Fruit fly (Drosophila melanogaster) whole organism, embryonic: ENCODE measurements around the gene Cyp4ac2.

ENCODE experiments used
- B-H1 ChIP-seq: fragments of 200-800 bp; sonication (Bioruptor generic); IDR thresholded peaks from 3 replicates; pipeline ENCODE4 v1.3.6; 2022; ENCODE audit warnings: missing biosample characterization, missing genetic modification characterization
- CG10267 ChIP-seq: fragments of 200-800 bp; sonication (Bioruptor generic); optimal IDR thresholded peaks from 2 replicates; lab custom pipeline; 2018; ENCODE audit warnings: missing biosample characterization, mild to moderate bottlenecking, missing genetic modification characterization, moderate library complexity
- CG10366 ChIP-seq: fragments of 200-800 bp; sonication (Bioruptor generic); IDR thresholded peaks from 2 replicates; pipeline ENCODE4 v1.3.6; 2022; ENCODE audit warnings: missing biosample characterization, missing genetic modification characterization
- CG10543 ChIP-seq: fragments of 200-800 bp; sonication (Bioruptor generic); optimal IDR thresholded peaks from 3 replicates; lab custom pipeline; 2017; ENCODE audit warnings: missing biosample characterization, mild to moderate bottlenecking, missing genetic modification characterization, moderate library complexity
- CG10654 ChIP-seq: fragments of 200-800 bp; sonication (Bioruptor generic); optimal IDR thresholded peaks from 2 replicates; lab custom pipeline; 2016; ENCODE audit warnings: missing biosample characterization, missing genetic modification characterization
- CG10979 ChIP-seq: fragments of 200-800 bp; sonication (Bioruptor generic); optimal IDR thresholded peaks from 2 replicates; lab custom pipeline; 2018; ENCODE audit warnings: missing biosample characterization, mild to moderate bottlenecking, missing genetic modification characterization, moderate library complexity
- CG11696 ChIP-seq: fragments of 200-800 bp; sonication (Bioruptor generic); IDR thresholded peaks from 2 replicates; pipeline ENCODE4 v1.3.6; 2022; ENCODE audit warnings: missing biosample characterization, missing genetic modification characterization
- CG12299 ChIP-seq: fragments of 200-800 bp; sonication (Bioruptor generic); optimal IDR thresholded peaks from 2 replicates; lab custom pipeline; 2018; ENCODE audit warnings: missing biosample characterization, mild to moderate bottlenecking, missing genetic modification characterization
- CG12744 ChIP-seq: fragments of 200-800 bp; sonication (Bioruptor generic); optimal IDR thresholded peaks from 2 replicates; lab custom pipeline; 2016; ENCODE audit warnings: missing biosample characterization, missing genetic modification characterization
- CG14014 ChIP-seq: fragments of 200-800 bp; sonication (Bioruptor generic); IDR thresholded peaks from 2 replicates; pipeline ENCODE4 v1.3.6; 2022; ENCODE audit warnings: missing biosample characterization, missing genetic modification characterization
- CG15269 ChIP-seq: fragments of 200-800 bp; sonication (Bioruptor generic); optimal IDR thresholded peaks from 2 replicates; lab custom pipeline; 2018; ENCODE audit warnings: missing biosample characterization, mild to moderate bottlenecking, missing genetic modification characterization, moderate library complexity
- CG1602 ChIP-seq: fragments of 200-800 bp; sonication (Bioruptor generic); optimal IDR thresholded peaks from 3 replicates; lab custom pipeline; 2016; ENCODE audit warnings: missing biosample characterization, missing genetic modification characterization
- CG1603 ChIP-seq: fragments of 200-800 bp; sonication (Bioruptor generic); optimal IDR thresholded peaks from 2 replicates; lab custom pipeline; 2019; ENCODE audit warnings: missing biosample characterization, mild to moderate bottlenecking, missing genetic modification characterization, moderate library complexity
- CG1832 ChIP-seq: fragments of 200-800 bp; sonication (Bioruptor generic); optimal IDR thresholded peaks from 2 replicates; lab custom pipeline; 2017; ENCODE audit warnings: missing biosample characterization, mild to moderate bottlenecking, missing genetic modification characterization, inconsistent platforms
- CG2889 ChIP-seq: fragments of 200-800 bp; sonication (Bioruptor generic); IDR thresholded peaks from 3 replicates; pipeline ENCODE4 v1.3.6; 2022; ENCODE audit warnings: missing biosample characterization, missing genetic modification characterization
- CG3163 ChIP-seq: fragments of 200-800 bp; sonication (Bioruptor generic); optimal IDR thresholded peaks from 3 replicates; lab custom pipeline; 2016; ENCODE audit warnings: missing biosample characterization, missing genetic modification characterization
- CG32532 ChIP-seq: fragments of 200-800 bp; sonication (Bioruptor generic); IDR thresholded peaks from 2 replicates; pipeline ENCODE4 v1.3.6; 2022; ENCODE audit warnings: missing biosample characterization, missing genetic modification characterization
- CG33213 ChIP-seq: fragments of 200-800 bp; sonication (Bioruptor generic); optimal IDR thresholded peaks from 3 replicates; lab custom pipeline; 2016; ENCODE audit warnings: missing biosample characterization, missing genetic modification characterization
- CG42726 ChIP-seq: fragments of 200-800 bp; sonication (Bioruptor generic); IDR thresholded peaks from 2 replicates; pipeline ENCODE4 v1.3.6; 2022; ENCODE audit warnings: missing biosample characterization, missing genetic modification characterization; ENCODE audit not compliant: partially characterized antibody
- CG4424 ChIP-seq: fragments of 200-800 bp; sonication (Bioruptor generic); optimal IDR thresholded peaks from 3 replicates; lab custom pipeline; 2016; ENCODE audit warnings: missing biosample characterization, missing genetic modification characterization
- CG6854 ChIP-seq: fragments of 200-800 bp; sonication (Bioruptor generic); optimal IDR thresholded peaks from 3 replicates; lab custom pipeline; 2017; ENCODE audit warnings: missing biosample characterization, mild to moderate bottlenecking, missing genetic modification characterization
- CG8281 ChIP-seq: fragments of 200-800 bp; sonication (Bioruptor generic); optimal IDR thresholded peaks from 2 replicates; lab custom pipeline; 2018; ENCODE audit warnings: missing biosample characterization, mild to moderate bottlenecking, missing genetic modification characterization, moderate library complexity
- CG8359 ChIP-seq: fragments of 200-800 bp; sonication (Bioruptor generic); optimal IDR thresholded peaks from 2 replicates; lab custom pipeline; 2017; ENCODE audit warnings: missing biosample characterization, mild to moderate bottlenecking, missing genetic modification characterization, borderline replicate concordance
- CG8388 ChIP-seq: fragments of 200-800 bp; sonication (Bioruptor generic); optimal IDR thresholded peaks from 2 replicates; lab custom pipeline; 2019; ENCODE audit warnings: missing biosample characterization, mild to moderate bottlenecking, missing genetic modification characterization, moderate library complexity
- CG8765 ChIP-seq: fragments of 200-800 bp; sonication (Bioruptor generic); IDR thresholded peaks from 2 replicates; pipeline ENCODE4 v1.3.6; 2022; ENCODE audit warnings: missing biosample characterization, missing genetic modification characterization
- CTCF ChIP-seq: fragments of 200-800 bp; sonication (Bioruptor generic); optimal IDR thresholded peaks from 2 replicates; lab custom pipeline; 2017; ENCODE audit warnings: missing biosample characterization, mild to moderate bottlenecking, missing genetic modification characterization, moderate library complexity
- Dll ChIP-seq: fragments of 200-800 bp; sonication (Bioruptor generic); IDR thresholded peaks from 4 replicates; pipeline ENCODE4 v1.3.6; 2022; ENCODE audit warnings: missing biosample characterization, missing genetic modification characterization; ENCODE audit not compliant: partially characterized antibody
- HmgD ChIP-seq: fragments of 200-800 bp; sonication (Bioruptor generic); optimal IDR thresholded peaks from 3 replicates; lab custom pipeline; 2016; ENCODE audit warnings: missing biosample characterization, missing genetic modification characterization
- Hr3 ChIP-seq: fragments of 200-800 bp; sonication (Bioruptor generic); optimal IDR thresholded peaks from 3 replicates; lab custom pipeline; 2016; ENCODE audit warnings: missing biosample characterization, missing genetic modification characterization
- Meics ChIP-seq: fragments of 200-800 bp; sonication (Bioruptor generic); optimal IDR thresholded peaks from 2 replicates; lab custom pipeline; 2017; ENCODE audit warnings: missing biosample characterization, mild to moderate bottlenecking, missing genetic modification characterization
- Oaz ChIP-seq: fragments of 200-800 bp; sonication (Bioruptor generic); IDR thresholded peaks from 2 replicates; pipeline ENCODE4 v1.3.6; 2022; ENCODE audit warnings: missing biosample characterization, missing genetic modification characterization
- Rx ChIP-seq: fragments of 200-800 bp; sonication (Bioruptor generic); IDR thresholded peaks from 2 replicates; pipeline ENCODE4 v1.3.6; 2022; ENCODE audit warnings: missing biosample characterization, missing genetic modification characterization
- Ssrp ChIP-seq: fragments of 200-800 bp; sonication (Bioruptor generic); optimal IDR thresholded peaks from 2 replicates; lab custom pipeline; 2018; ENCODE audit warnings: missing biosample characterization, mild to moderate bottlenecking, missing genetic modification characterization, moderate library complexity
- Usf ChIP-seq: fragments of 200-800 bp; sonication (Bioruptor generic); optimal IDR thresholded peaks from 2 replicates; lab custom pipeline; 2017; ENCODE audit warnings: missing genotype, missing biosample characterization, missing genetic modification characterization
- al ChIP-seq: fragments of 200-800 bp; sonication (Bioruptor generic); IDR thresholded peaks from 2 replicates; pipeline ENCODE4 v1.3.6; 2022; ENCODE audit warnings: missing biosample characterization, missing genetic modification characterization
- cg ChIP-seq: fragments of 200-800 bp; sonication (Bioruptor generic); optimal IDR thresholded peaks from 3 replicates; lab custom pipeline; 2019; ENCODE audit warnings: missing biosample characterization, mild to moderate bottlenecking, missing genetic modification characterization, moderate library complexity
- chn ChIP-seq: fragments of 200-800 bp; sonication (Bioruptor generic); optimal IDR thresholded peaks from 2 replicates; lab custom pipeline; 2016; ENCODE audit warnings: missing biosample characterization, missing genetic modification characterization
- crc ChIP-seq: fragments of 200-800 bp; sonication (Bioruptor generic); optimal IDR thresholded peaks from 2 replicates; lab custom pipeline; 2016; ENCODE audit warnings: missing biosample characterization, missing genetic modification characterization
- dati ChIP-seq: fragments of 200-800 bp; sonication (Bioruptor generic); IDR thresholded peaks from 2 replicates; pipeline ENCODE4 v1.3.6; 2022; ENCODE audit warnings: missing biosample characterization, missing genetic modification characterization
- fru ChIP-seq: fragments of >200 bp; optimal IDR thresholded peaks from 2 replicates; lab custom pipeline; 2017
- her ChIP-seq: fragments of 200-800 bp; sonication (Bioruptor generic); optimal IDR thresholded peaks from 2 replicates; lab custom pipeline; 2016; ENCODE audit warnings: missing biosample characterization, missing genetic modification characterization
- jigr1 ChIP-seq: fragments of 200-800 bp; sonication (Bioruptor generic); IDR thresholded peaks from 3 replicates; pipeline ENCODE4 v1.3.6; 2022; ENCODE audit warnings: missing biosample characterization, missing genetic modification characterization
- kah ChIP-seq: fragments of 200-800 bp; sonication (Bioruptor generic); optimal IDR thresholded peaks from 2 replicates; lab custom pipeline; 2018; ENCODE audit warnings: missing biosample characterization, mild to moderate bottlenecking, missing genetic modification characterization
- ken ChIP-seq: fragments of 200-800 bp; sonication (Bioruptor generic); IDR thresholded peaks from 3 replicates; pipeline ENCODE4 v1.3.6; 2022; ENCODE audit warnings: missing biosample characterization, missing genetic modification characterization
- nom ChIP-seq: fragments of 200-800 bp; sonication (Bioruptor generic); optimal IDR thresholded peaks from 2 replicates; lab custom pipeline; 2017; ENCODE audit warnings: missing biosample characterization, missing genetic modification characterization, mild to moderate bottlenecking, moderate library complexity, missing genetic modification reagents
- org-1 ChIP-seq: fragments of 200-800 bp; sonication (Bioruptor generic); optimal IDR thresholded peaks from 2 replicates; lab custom pipeline; 2017; ENCODE audit warnings: missing biosample characterization, missing genetic modification characterization
- p53 ChIP-seq: fragments of 200-800 bp; sonication (Bioruptor generic); optimal IDR thresholded peaks from 2 replicates; lab custom pipeline; 2016; ENCODE audit warnings: missing biosample characterization, missing genetic modification characterization
- pnt ChIP-seq: fragments of 200-800 bp; sonication (Bioruptor generic); optimal IDR thresholded peaks from 3 replicates; lab custom pipeline; 2016; ENCODE audit warnings: missing biosample characterization, missing genetic modification characterization
- slou ChIP-seq: fragments of 200-800 bp; sonication (Bioruptor generic); optimal IDR thresholded peaks from 3 replicates; lab custom pipeline; 2016; ENCODE audit warnings: missing biosample characterization, missing genetic modification characterization
- z ChIP-seq: fragments of 200-800 bp; sonication (Bioruptor generic); IDR thresholded peaks from 3 replicates; pipeline ENCODE4 v1.3.6; 2022; ENCODE audit warnings: missing biosample characterization, missing genetic modification characterization
- zfh1 ChIP-seq: fragments of 200-800 bp; sonication (Bioruptor generic); IDR thresholded peaks from 3 replicates; pipeline ENCODE4 v1.3.6; 2022; ENCODE audit warnings: missing biosample characterization, missing genetic modification characterization

Gene Cyp4ac2

DNA sequence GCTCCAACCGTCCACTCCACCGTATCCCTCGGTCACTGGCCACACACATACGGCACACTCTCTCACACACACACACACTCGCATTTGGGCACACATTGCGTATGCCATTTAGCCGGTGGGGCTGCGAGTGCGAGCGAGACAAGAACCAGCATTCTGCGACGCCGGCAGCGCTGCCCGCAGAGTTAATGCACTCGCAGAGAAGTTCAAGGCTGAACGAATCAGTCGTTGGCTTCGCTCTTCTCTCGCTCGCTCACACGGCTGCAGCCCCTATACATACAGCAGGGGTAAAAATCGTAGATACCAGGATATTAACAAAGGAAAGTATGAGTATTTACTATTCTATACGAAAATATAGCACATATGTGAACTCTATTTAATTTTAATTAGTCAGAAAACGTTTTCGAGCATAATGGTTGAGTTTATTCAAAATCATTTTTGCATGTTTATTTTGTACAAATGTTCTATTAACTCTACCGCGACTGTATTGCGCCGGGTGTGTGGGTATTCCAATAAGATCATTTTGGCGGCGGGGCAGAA, 26.9 kb downstream of the Cyp4ac2 start (continued):
- TF ChIP-seq CG4424 (GFP tag; lab: Kevin White, UChicago) (peak; percentile 66), crc (GFP tag; lab: Kevin White, UChicago) (peak; percentile 55), Oaz (GFP tag; lab: Robert Waterston, UW) (no peak), CG3163 (GFP tag; lab: Kevin White, UChicago) (peak; percentile 26), Hr3 (GFP tag; lab: Kevin White, UChicago) (peak; percentile 60), CG12299 (tag; lab: Kevin White, UChicago) (peak; percentile 28), CG10267 (tag; lab: Kevin White, UChicago) (peak; percentile 79), chn (GFP tag; lab: Kevin White, UChicago) (peak; percentile 44), CG8388 (GFP tag; lab: Kevin White, UChicago) (peak; percentile 85), jigr1 (peak; percentile 37; the same call in 2 of the 3 replicates), CG15269 (peak; percentile 64), fru (lab: Kevin White, UChicago) (no peak), CG14014 (GFP tag; lab: Robert Waterston, UW) (peak; percentile 50; the same call in 1 of the 2 replicates), cg (GFP tag; lab: Kevin White, UChicago) (peak; percentile 84), CG11696 (peak; percentile 96), CG8765 (GFP tag; lab: Robert Waterston, UW) (no peak; the same call in 1 of the 2 replicates), org-1 (peak; percentile 62), CG32532 (GFP tag; lab: Robert Waterston, UW) (peak; percentile 56; the same call in 1 of the 2 replicates), CG42726 (GFP tag; lab: Robert Waterston, UW) (no peak), z (peak; percentile 53; the same call in 1 of the 3 replicates), Usf (peak; percentile 3), CG10366 (GFP tag; lab: Robert Waterston, UW) (peak; percentile 69), nom (peak; percentile 92), CG1832 (GFP tag; lab: Kevin White, UChicago) (peak; percentile 79), CTCF (GFP tag; lab: Kevin White, UChicago) (peak; percentile 13), al (GFP tag; lab: Robert Waterston, UW) (no peak), CG2889 (GFP tag; lab: Robert Waterston, UW) (no peak), p53 (peak; percentile 5), CG8281 (tag; lab: Kevin White, UChicago) (peak; percentile 36), Dll (GFP tag; lab: Robert Waterston, UW) (no peak), kah (peak; percentile 58), pnt (GFP tag; lab: Kevin White, UChicago) (peak; percentile 76), HmgD (no peak), Rx (GFP tag; lab: Robert Waterston, UW) (peak; percentile 41; the same call in 1 of the 2 replicates), Meics (GFP tag; lab: Kevin White, UChicago) (peak; percentile 47), slou (GFP tag; lab: Kevin White, UChicago) (peak; percentile 7), CG8359 (peak; percentile 73), CG1602 (GFP tag; lab: Kevin White, UChicago) (peak; percentile 55), CG10979 (tag; lab: Kevin White, UChicago) (peak; percentile 91), Ssrp (tag; lab: Kevin White, UChicago) (peak; percentile 77), CG33213 (peak; percentile 7), CG12744 (GFP tag; lab: Kevin White, UChicago) (no peak), CG1603 (tag; lab: Kevin White, UChicago) (peak; percentile 91), dati (GFP tag; lab: Robert Waterston, UW) (no peak), CG10543 (GFP tag; lab: Kevin White, UChicago) (no peak), her (GFP tag; lab: Kevin White, UChicago) (no peak), zfh1 (peak; percentile 82), B-H1 (GFP tag; lab: Robert Waterston, UW) (peak; percentile 46; the same call in 2 of the 3 replicates), ken (GFP tag; lab: Robert Waterston, UW) (peak; percentile 69; the same call in 1 of the 3 replicates), CG10654 (GFP tag; lab: Kevin White, UChicago) (peak; percentile 45), CG6854 (GFP tag; lab: Kevin White, UChicago) (peak; percentile 6)
